Worm (Caenorhabditis elegans): Measurements from ENCODE around the gene F26F12.3.

ce11 chrV:5876966-5877365 lies 31.4 kb upstream of the F26F12.3 start:
- TF ChIP-seq klf-2 (GFP tag; conservative IDR thresholded peaks at IDR 0.05) (no peak), ztf-23 (GFP tag; IDR thresholded peaks at IDR 0.05) (no peak), ztf-29 (GFP tag; IDR thresholded peaks at IDR 0.05) (no peak), T22C8.4 (GFP tag; IDR thresholded peaks at IDR 0.05) (no peak), tab-1 (GFP tag; IDR thresholded peaks at IDR 0.05) (no peak)
